Fruit fly (Drosophila melanogaster) whole organism, prepupa: ENCODE results near the gene CG2875.

Source experiments
- CG10631 ChIP-seq: fragments of 200-800 bp; sonication (Bioruptor generic); optimal IDR thresholded peaks from 2 replicates; lab custom pipeline; 2016; ENCODE audit warnings: missing biosample characterization, missing genetic modification characterization
- CG11762 ChIP-seq: fragments of 200-800 bp; sonication (Bioruptor generic); optimal IDR thresholded peaks from 3 replicates; lab custom pipeline; 2016; ENCODE audit warnings: missing biosample characterization, missing genetic modification characterization; ENCODE audit not compliant: insufficient read depth
- CG3919 ChIP-seq: fragments of 200-800 bp; sonication (Bioruptor generic); optimal IDR thresholded peaks from 3 replicates; lab custom pipeline; 2016; ENCODE audit warnings: missing biosample characterization, missing genetic modification characterization
- CG6792 ChIP-seq: fragments of 200-800 bp; sonication (Bioruptor generic); optimal IDR thresholded peaks from 3 replicates; lab custom pipeline; 2016; ENCODE audit warnings: missing biosample characterization, missing genetic modification characterization
- CG8319 ChIP-seq: fragments of 200-800 bp; sonication (Bioruptor generic); optimal IDR thresholded peaks from 3 replicates; lab custom pipeline; 2016; ENCODE audit warnings: missing biosample characterization, missing genetic modification characterization
- CG9139 ChIP-seq: fragments of 200-800 bp; sonication (Bioruptor generic); optimal IDR thresholded peaks from 3 replicates; lab custom pipeline; 2017; ENCODE audit warnings: missing biosample characterization, mild to moderate bottlenecking, missing genetic modification characterization
- Eip75B ChIP-seq: fragments of 200-800 bp; sonication (Bioruptor generic); optimal IDR thresholded peaks from 3 replicates; lab custom pipeline; 2016; ENCODE audit warnings: missing biosample characterization, missing genetic modification characterization
- Ets21C ChIP-seq: fragments of 200-800 bp; sonication (Bioruptor generic); optimal IDR thresholded peaks from 3 replicates; lab custom pipeline; 2016; ENCODE audit warnings: missing biosample characterization, missing genetic modification characterization
- Gug ChIP-seq: fragments of 200-800 bp; sonication (Bioruptor generic); IDR thresholded peaks from 2 replicates; pipeline ENCODE4 v1.3.6; 2022; ENCODE audit warnings: missing biosample characterization, missing genetic modification characterization
- Hr38 ChIP-seq: sonication (Bioruptor generic); optimal IDR thresholded peaks from 2 replicates; lab custom pipeline; 2016; ENCODE audit warnings: missing biosample characterization, missing genetic modification characterization
- Hr39 ChIP-seq: fragments of 200-800 bp; sonication (Bioruptor generic); optimal IDR thresholded peaks from 2 replicates; lab custom pipeline; 2016; ENCODE audit warnings: missing biosample characterization, missing genetic modification characterization
- Lpt ChIP-seq: fragments of 200-800 bp; sonication (Bioruptor generic); optimal IDR thresholded peaks from 3 replicates; lab custom pipeline; 2016; ENCODE audit warnings: missing biosample characterization, missing genetic modification characterization
- cyc ChIP-seq: fragments of 200-800 bp; sonication (Bioruptor generic); optimal IDR thresholded peaks from 3 replicates; lab custom pipeline; 2016; ENCODE audit warnings: missing biosample characterization, missing genetic modification characterization
- eg ChIP-seq: fragments of 200-800 bp; sonication (Bioruptor generic); IDR thresholded peaks from 3 replicates; pipeline ENCODE4 v1.3.6; 2022; ENCODE audit warnings: missing biosample characterization, missing genetic modification characterization

dm6 chrX:3555190-3555849, 18.1 kb downstream of the CG2875 start:
- TF ChIP-seq Lpt (GFP tag; lab: Kevin White, UChicago) (no peak), Hr39 (GFP tag; lab: Kevin White, UChicago) (no peak), CG11762 (GFP tag; lab: Kevin White, UChicago) (no peak), Ets21C (GFP tag; lab: Kevin White, UChicago) (no peak), Eip75B (GFP tag; lab: Kevin White, UChicago) (no peak), CG6792 (peak; percentile 1), CG9139 (GFP tag; lab: Kevin White, UChicago) (no peak), Hr38 (no peak), CG3919 (GFP tag; lab: Kevin White, UChicago) (peak; percentile 21), CG10631 (GFP tag; lab: Kevin White, UChicago) (peak; percentile 30), cyc (no peak), Gug (GFP tag; lab: Robert Waterston, UW) (peak; percentile 33; the same call in 1 of the 2 replicates), CG8319 (GFP tag; lab: Kevin White, UChicago) (no peak), eg (GFP tag; lab: Robert Waterston, UW) (peak; percentile 54; the same call in 1 of the 3 replicates)
